Fruit fly (Drosophila melanogaster) whole organism, embryonic: ENCODE measurements around the gene CG3071.

ENCODE experiments used
- Antp ChIP-seq: fragments of 200-800 bp; sonication (Bioruptor generic); optimal IDR thresholded peaks from 3 replicates; lab custom pipeline; 2016; ENCODE audit warnings: missing biosample characterization, missing genetic modification characterization
- Atf-2 ChIP-seq: fragments of 200-800 bp; sonication (Bioruptor generic); optimal IDR thresholded peaks from 2 replicates; lab custom pipeline; 2016; ENCODE audit warnings: missing biosample characterization, missing genetic modification characterization
- CG10147 ChIP-seq: fragments of 200-800 bp; sonication (Bioruptor generic); optimal IDR thresholded peaks from 2 replicates; lab custom pipeline; 2019; ENCODE audit warnings: missing biosample characterization, mild to moderate bottlenecking, missing genetic modification characterization, moderate library complexity
- CG11456 ChIP-seq: fragments of 200-800 bp; sonication (Bioruptor generic); IDR thresholded peaks from 3 replicates; pipeline ENCODE4 v1.3.6; 2022; ENCODE audit warnings: missing biosample characterization, missing genetic modification characterization
- CG12104 ChIP-seq: fragments of 200-800 bp; sonication (Bioruptor generic); optimal IDR thresholded peaks from 3 replicates; lab custom pipeline; 2016; ENCODE audit warnings: missing biosample characterization, missing genetic modification characterization
- CG12391 ChIP-seq: fragments of 200-800 bp; sonication (Bioruptor generic); optimal IDR thresholded peaks from 3 replicates; lab custom pipeline; 2018; ENCODE audit warnings: missing biosample characterization, mild to moderate bottlenecking, missing genetic modification characterization, moderate library complexity
- CG15011 ChIP-seq: fragments of 200-800 bp; sonication (Bioruptor generic); optimal IDR thresholded peaks from 3 replicates; lab custom pipeline; 2018; ENCODE audit warnings: missing biosample characterization, mild to moderate bottlenecking, missing genetic modification characterization
- CG16813 ChIP-seq: fragments of 200-800 bp; sonication (Bioruptor generic); IDR thresholded peaks from 3 replicates; pipeline ENCODE4 v1.3.6; 2022; ENCODE audit warnings: missing biosample characterization, missing genetic modification characterization; ENCODE audit not compliant: partially characterized antibody
- CG16815 ChIP-seq: fragments of 200-800 bp; sonication (Bioruptor generic); optimal IDR thresholded peaks from 3 replicates; lab custom pipeline; 2017; ENCODE audit warnings: missing biosample characterization, mild to moderate bottlenecking, missing genetic modification characterization
- CG17359 ChIP-seq: fragments of 200-800 bp; sonication (Bioruptor generic); optimal IDR thresholded peaks from 3 replicates; lab custom pipeline; 2018; ENCODE audit warnings: missing biosample characterization, mild to moderate bottlenecking, missing genetic modification characterization, moderate library complexity
- CG18599 ChIP-seq: fragments of 200-800 bp; sonication (Bioruptor generic); optimal IDR thresholded peaks from 3 replicates; lab custom pipeline; 2017; ENCODE audit warnings: missing biosample characterization, missing genetic modification characterization, mild to moderate bottlenecking, moderate library complexity, missing genetic modification reagents
- CG18764 ChIP-seq: fragments of 200-800 bp; sonication (Bioruptor generic); optimal IDR thresholded peaks from 3 replicates; lab custom pipeline; 2016; ENCODE audit warnings: missing biosample characterization, missing genetic modification characterization
- CG2199 ChIP-seq: fragments of 200-800 bp; sonication (Bioruptor generic); IDR thresholded peaks from 3 replicates; pipeline ENCODE4 v1.3.6; 2022; ENCODE audit warnings: missing biosample characterization, missing genetic modification characterization
- CG6654 ChIP-seq: fragments of 200-800 bp; sonication (Bioruptor generic); optimal IDR thresholded peaks from 2 replicates; lab custom pipeline; 2017; ENCODE audit warnings: missing biosample characterization, mild to moderate bottlenecking, missing genetic modification characterization
- CG6813 ChIP-seq: fragments of 200-800 bp; sonication (Bioruptor generic); optimal IDR thresholded peaks from 2 replicates; lab custom pipeline; 2017; ENCODE audit warnings: missing biosample characterization, missing genetic modification characterization, mild to moderate bottlenecking, moderate library complexity, missing genetic modification reagents
- CG9797 ChIP-seq: fragments of 200-800 bp; sonication (Bioruptor generic); optimal IDR thresholded peaks from 3 replicates; lab custom pipeline; 2018; ENCODE audit warnings: missing biosample characterization, mild to moderate bottlenecking, missing genetic modification characterization
- Chrac-16 ChIP-seq: fragments of 200-800 bp; sonication (Bioruptor generic); optimal IDR thresholded peaks from 3 replicates; lab custom pipeline; 2016; ENCODE audit warnings: missing biosample characterization, missing genetic modification characterization
- Dll ChIP-seq: fragments of 200-800 bp; sonication (Bioruptor generic); IDR thresholded peaks from 4 replicates; pipeline ENCODE4 v1.3.6; 2022; ENCODE audit warnings: missing biosample characterization, missing genetic modification characterization; ENCODE audit not compliant: partially characterized antibody
- Ets97D ChIP-seq: fragments of 200-800 bp; sonication (Bioruptor generic); optimal IDR thresholded peaks from 3 replicates; lab custom pipeline; 2016; ENCODE audit warnings: missing biosample characterization, missing genetic modification characterization
- Fer1 ChIP-seq: fragments of 200-800 bp; sonication (Bioruptor generic); optimal IDR thresholded peaks from 2 replicates; lab custom pipeline; 2017; ENCODE audit warnings: missing biosample characterization, mild to moderate bottlenecking, missing genetic modification characterization
- Fer2 ChIP-seq: fragments of 200-800 bp; sonication (Bioruptor generic); optimal IDR thresholded peaks from 2 replicates; lab custom pipeline; 2018; ENCODE audit warnings: missing biosample characterization, mild to moderate bottlenecking, missing genetic modification characterization, moderate library complexity
- H15 ChIP-seq: fragments of 200-800 bp; sonication (Bioruptor generic); IDR thresholded peaks from 3 replicates; pipeline ENCODE4 v1.3.6; 2022; ENCODE audit warnings: missing biosample characterization, missing genetic modification characterization
- Max ChIP-seq: fragments of 200-800 bp; sonication (Bioruptor generic); optimal IDR thresholded peaks from 2 replicates; lab custom pipeline; 2016; ENCODE audit warnings: missing biosample characterization, mild to moderate bottlenecking, missing genetic modification characterization
- Neu2 ChIP-seq: fragments of 200-800 bp; sonication (Bioruptor generic); optimal IDR thresholded peaks from 3 replicates; lab custom pipeline; 2016; ENCODE audit warnings: missing biosample characterization, missing genetic modification characterization, borderline replicate concordance
- NfI ChIP-seq: fragments of 200-800 bp; sonication (Bioruptor generic); optimal IDR thresholded peaks from 3 replicates; lab custom pipeline; 2018; ENCODE audit warnings: missing biosample characterization, mild to moderate bottlenecking, missing genetic modification characterization, moderate library complexity
- Six4 ChIP-seq: fragments of 200-800 bp; sonication (Bioruptor generic); optimal IDR thresholded peaks from 2 replicates; lab custom pipeline; 2016; ENCODE audit warnings: missing biosample characterization, missing genetic modification characterization
- Trl ChIP-seq, 3 experiments: fragments of >200 bp in 2 of 3; fragments of 200-800 bp in 1 of 3; sonication (Bioruptor generic) in 1 of 3; optimal IDR thresholded peaks; 2 replicates in 1 of 3; 3 replicates in 2 of 3; lab custom pipeline; 2016 to 2017; ENCODE audit warnings: missing biosample characterization in 1 of 3, missing genetic modification characterization in 1 of 3
- Xbp1 ChIP-seq: fragments of 200-800 bp; sonication (Bioruptor generic); optimal IDR thresholded peaks from 3 replicates; lab custom pipeline; 2016; ENCODE audit warnings: missing biosample characterization, mild to moderate bottlenecking, missing genetic modification characterization
- ara ChIP-seq: fragments of 200-800 bp; sonication (Bioruptor generic); IDR thresholded peaks from 2 replicates; pipeline ENCODE4 v1.3.6; 2022; ENCODE audit warnings: missing biosample characterization, missing genetic modification characterization
- bowl ChIP-seq: fragments of 200-800 bp; sonication (Bioruptor generic); IDR thresholded peaks from 2 replicates; pipeline ENCODE4 v1.3.6; 2022; ENCODE audit warnings: missing biosample characterization, missing genetic modification characterization
- cato ChIP-seq: fragments of 200-800 bp; sonication (Bioruptor generic); optimal IDR thresholded peaks from 2 replicates; lab custom pipeline; 2016; ENCODE audit warnings: missing biosample characterization, missing genetic modification characterization, borderline replicate concordance
- cg ChIP-seq: fragments of 200-800 bp; sonication (Bioruptor generic); optimal IDR thresholded peaks from 3 replicates; lab custom pipeline; 2019; ENCODE audit warnings: missing biosample characterization, mild to moderate bottlenecking, missing genetic modification characterization, moderate library complexity
- chinmo ChIP-seq: fragments of 200-800 bp; sonication (Bioruptor generic); IDR thresholded peaks from 4 replicates; pipeline ENCODE4 v1.3.6; 2022; ENCODE audit warnings: missing biosample characterization, missing genetic modification characterization; ENCODE audit not compliant: partially characterized antibody
- ci ChIP-seq: fragments of 200-800 bp; sonication (Bioruptor generic); IDR thresholded peaks from 3 replicates; pipeline ENCODE4 v1.3.6; 2022; ENCODE audit warnings: missing biosample characterization, missing genetic modification characterization
- crc ChIP-seq: fragments of 200-800 bp; sonication (Bioruptor generic); optimal IDR thresholded peaks from 2 replicates; lab custom pipeline; 2016; ENCODE audit warnings: missing biosample characterization, missing genetic modification characterization
- dm ChIP-seq: fragments of 200-800 bp; sonication (Bioruptor generic); optimal IDR thresholded peaks from 3 replicates; lab custom pipeline; 2016; ENCODE audit warnings: missing biosample characterization, missing genetic modification characterization
- fd64A ChIP-seq: fragments of 200-800 bp; sonication (Bioruptor generic); optimal IDR thresholded peaks from 3 replicates; lab custom pipeline; 2018; ENCODE audit warnings: missing biosample characterization, mild to moderate bottlenecking, missing genetic modification characterization
- hbn ChIP-seq: fragments of 200-800 bp; sonication (Bioruptor generic); IDR thresholded peaks from 2 replicates; pipeline ENCODE4 v1.3.6; 2022; ENCODE audit warnings: missing biosample characterization, missing genetic modification characterization; ENCODE audit not compliant: partially characterized antibody
- kni ChIP-seq: fragments of 200-800 bp; sonication (Bioruptor generic); optimal IDR thresholded peaks from 3 replicates; lab custom pipeline; 2017; ENCODE audit warnings: mild to moderate bottlenecking, missing biosample characterization, missing genetic modification reagents, missing genetic modification characterization
- nmo ChIP-seq: fragments of 200-800 bp; sonication (Bioruptor generic); optimal IDR thresholded peaks from 2 replicates; lab custom pipeline; 2018; ENCODE audit warnings: missing biosample characterization, mild to moderate bottlenecking, missing genetic modification characterization, moderate library complexity
- pho ChIP-seq: fragments of 200-800 bp; sonication (Bioruptor generic); optimal IDR thresholded peaks from 2 replicates; lab custom pipeline; 2016; ENCODE audit warnings: missing biosample characterization, missing genetic modification characterization
- sqz ChIP-seq: fragments of 200-800 bp; sonication (Bioruptor generic); optimal IDR thresholded peaks from 3 replicates; lab custom pipeline; 2018; ENCODE audit warnings: missing biosample characterization, mild to moderate bottlenecking, missing genetic modification characterization
- tgo ChIP-seq: fragments of 200-800 bp; sonication (Bioruptor generic); IDR thresholded peaks from 3 replicates; pipeline ENCODE4 v1.3.6; 2022; ENCODE audit warnings: missing biosample characterization, missing genetic modification characterization
- tin ChIP-seq: fragments of 200-800 bp; sonication (Bioruptor generic); optimal IDR thresholded peaks from 3 replicates; lab custom pipeline; 2016; ENCODE audit warnings: missing biosample characterization, missing genetic modification characterization
- tna ChIP-seq: fragments of 200-800 bp; sonication (Bioruptor generic); IDR thresholded peaks from 2 replicates; pipeline ENCODE4 v1.3.6; 2022; ENCODE audit warnings: missing biosample characterization, missing genetic modification characterization; ENCODE audit not compliant: partially characterized antibody
- unc-4 ChIP-seq: fragments of 200-800 bp; sonication (Bioruptor generic); IDR thresholded peaks from 2 replicates; pipeline ENCODE4 v1.3.6; 2022; ENCODE audit warnings: missing biosample characterization, missing genetic modification characterization; ENCODE audit not compliant: partially characterized antibody
- vnd ChIP-seq: fragments of 200-800 bp; sonication (Bioruptor generic); IDR thresholded peaks from 3 replicates; pipeline ENCODE4 v1.3.6; 2022; ENCODE audit warnings: missing biosample characterization, missing genetic modification characterization; ENCODE audit not compliant: partially characterized antibody
- wdn ChIP-seq: fragments of 200-800 bp; sonication (Bioruptor generic); IDR thresholded peaks from 2 replicates; pipeline ENCODE4 v1.3.6; 2022; ENCODE audit warnings: missing biosample characterization, missing genetic modification characterization
- zf30C ChIP-seq: fragments of 200-800 bp; sonication (Bioruptor generic); optimal IDR thresholded peaks from 3 replicates; lab custom pipeline; 2018; ENCODE audit warnings: missing biosample characterization, mild to moderate bottlenecking, missing genetic modification characterization

CG3071 gene

DNA sequence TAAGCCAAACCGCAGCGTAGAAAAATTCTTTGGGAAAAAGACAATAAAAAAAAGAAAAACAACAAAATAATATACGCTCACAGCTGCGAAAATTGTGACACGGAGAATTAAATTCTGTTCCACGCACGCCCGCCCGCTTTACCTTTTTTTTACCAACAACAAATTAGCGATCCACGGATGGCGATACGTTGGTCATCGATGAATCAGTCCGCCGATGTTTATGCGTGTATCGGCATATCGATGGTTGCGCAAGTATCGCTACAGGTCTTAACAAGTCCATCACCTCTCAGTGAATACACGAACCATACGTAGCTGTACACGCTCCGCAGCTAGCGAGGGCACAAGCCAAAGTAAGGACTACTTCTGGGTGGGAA lies 7.9 kb downstream of the CG3071 start, which contains the start of gene CG2924 (continued):
- TF ChIP-seq pho (peak; percentile 79), fd64A (GFP tag; lab: Kevin White, UChicago) (no peak), Antp (GFP tag; lab: Kevin White, UChicago) (peak; percentile 86), kni (GFP tag; lab: Kevin White, UChicago) (peak; percentile 11), Dll (GFP tag; lab: Robert Waterston, UW) (peak; percentile 99), Max (peak; percentile 51), chinmo (GFP tag; lab: Robert Waterston, UW) (peak; percentile 100), ara (GFP tag; lab: Robert Waterston, UW) (0 out of 2 replicates have a peak, but pooled peaks have one; percentile 48), CG6654 (GFP tag; lab: Kevin White, UChicago) (no peak), CG18764 (peak; percentile 21), zf30C (peak; percentile 72), CG2199 (0 out of 3 replicates have a peak, but pooled peaks have one; percentile 57), CG12104 (GFP tag; lab: Kevin White, UChicago) (no peak), CG18599 (peak; percentile 59), CG10147 (GFP tag; lab: Kevin White, UChicago) (peak; percentile 43), CG16815 (no peak), tgo (peak; percentile 36; the same call in 1 of the 3 replicates), bowl (GFP tag; lab: Robert Waterston, UW) (no peak), CG15011 (no peak), Chrac-16 (GFP tag; lab: Kevin White, UChicago) (peak; percentile 52), Ets97D (GFP tag; lab: Kevin White, UChicago) (peak; percentile 92), cg (GFP tag; lab: Kevin White, UChicago) (peak; percentile 64), dm (GFP tag; lab: Kevin White, UChicago) (peak; percentile 59), wdn (GFP tag; lab: Robert Waterston, UW) (peak; percentile 62; the same call in 1 of the 2 replicates), Fer1 (GFP tag; lab: Kevin White, UChicago) (peak; percentile 63), unc-4 (GFP tag; lab: Robert Waterston, UW) (peak; percentile 99), nmo (GFP tag; lab: Kevin White, UChicago) (peak; percentile 67), H15 (GFP tag; lab: Robert Waterston, UW) (no peak; the same call in 2 of the 3 replicates), cato (no peak), CG6813 (peak; percentile 36), tna (GFP tag; lab: Robert Waterston, UW) (peak; percentile 99), crc (GFP tag; lab: Kevin White, UChicago) (peak; percentile 22), ci (GFP tag; lab: Robert Waterston, UW) (peak; percentile 57; the same call in 2 of the 3 replicates), Neu2 (peak; percentile 17), CG16813 (peak; percentile 100), Xbp1 (GFP tag; lab: Kevin White, UChicago) (peak; percentile 80), NfI (GFP tag; lab: Kevin White, UChicago) (peak; percentile 52), CG12391 (peak; percentile 66), Fer2 (tag; lab: Kevin White, UChicago) (peak; percentile 4), vnd (GFP tag; lab: Robert Waterston, UW) (peak; percentile 98), hbn (GFP tag; lab: Robert Waterston, UW) (peak; percentile 100), CG11456 (GFP tag; lab: Robert Waterston, UW) (peak; percentile 89), CG17359 (tag; lab: Kevin White, UChicago) (no peak), Atf-2 (GFP tag; lab: Kevin White, UChicago) (peak; percentile 6), tin (peak; percentile 67), sqz (peak; percentile 42), CG9797 (peak; percentile 77), Trl (optimal IDR thresholded peaks at IDR 0.05; lab: Kevin White, UChicago) (no peak), Trl (GFP tag; optimal IDR thresholded peaks at IDR 0.05; lab: Kevin White, UChicago) (peak; percentile 36), Six4 (peak; percentile 19)
